Fruit fly (Drosophila melanogaster): ENCODE measurements around the gene CG11334.

The CG11334 gene

DNA sequence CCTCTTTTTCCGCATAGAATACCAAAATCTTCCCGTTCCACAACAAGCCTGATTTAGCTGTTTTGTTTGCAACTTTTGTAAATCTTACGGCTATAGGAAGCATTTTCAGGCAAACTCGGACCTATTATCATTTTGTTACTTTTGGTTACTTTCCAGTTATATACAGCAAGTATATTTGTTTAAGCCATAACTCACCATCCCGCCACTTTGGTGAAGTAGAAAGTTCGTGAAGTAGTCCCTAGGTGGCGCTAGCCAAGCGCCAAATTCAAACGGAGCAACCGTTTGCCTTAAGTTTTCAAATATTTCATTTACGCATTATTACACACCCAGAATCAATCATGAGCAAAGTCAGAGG is at the start of gene CG11334, which contains the start of gene CG11333:
TSS of gene CG11334 (minus strand) at position 26 of the 355 bp plus-strand sequence.
TSS of gene CG11333 (plus strand) at position 290 of the 355 bp plus-strand sequence.
- TF ChIP-seq noc (tag; optimal IDR thresholded peaks at IDR 0.05): no peak

DNA sequence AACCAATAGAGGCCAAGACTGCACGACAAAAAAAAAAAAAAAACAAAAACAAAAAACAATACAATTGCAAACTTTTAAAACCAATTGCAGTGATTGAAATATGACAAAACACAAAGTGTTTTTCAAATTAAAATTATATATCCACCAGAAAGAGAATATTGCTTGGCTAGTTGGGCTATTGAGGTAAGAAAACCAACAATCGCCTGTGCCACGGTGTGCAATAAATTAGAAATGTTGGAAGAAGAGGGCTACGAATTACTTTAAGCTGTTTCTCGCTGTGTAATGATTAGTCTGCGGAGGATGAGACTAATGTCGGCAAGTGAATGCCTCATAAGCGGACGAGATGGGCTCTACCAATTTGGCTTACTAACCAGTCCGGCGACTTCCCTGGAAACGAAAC is 49.2 kb upstream of the CG11334 start:
- TF ChIP-seq noc (tag; optimal IDR thresholded peaks at IDR 0.05): no peak

DNA sequence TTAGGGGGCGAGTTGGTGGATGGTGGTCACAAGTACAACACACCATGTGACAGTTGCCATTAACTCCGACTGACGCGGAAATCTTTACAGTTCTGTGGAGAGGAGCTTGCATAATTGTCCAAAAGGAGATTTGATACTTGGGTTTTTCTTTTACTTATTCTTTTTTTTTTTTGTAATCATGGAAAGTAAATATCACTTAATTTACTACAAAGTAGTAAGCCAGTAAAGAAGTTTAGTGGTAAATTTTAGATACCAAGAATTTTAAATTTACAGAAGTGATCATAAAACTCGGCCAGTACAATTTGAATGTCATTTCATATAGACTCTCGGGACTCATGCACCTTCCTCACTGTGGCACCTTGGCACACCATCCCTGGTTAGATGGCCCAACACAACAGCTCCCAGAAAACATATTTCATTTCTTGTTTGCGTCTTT is 42.4 kb upstream of the CG11334 start:
- TF ChIP-seq noc (tag; optimal IDR thresholded peaks at IDR 0.05): no peak

DNA sequence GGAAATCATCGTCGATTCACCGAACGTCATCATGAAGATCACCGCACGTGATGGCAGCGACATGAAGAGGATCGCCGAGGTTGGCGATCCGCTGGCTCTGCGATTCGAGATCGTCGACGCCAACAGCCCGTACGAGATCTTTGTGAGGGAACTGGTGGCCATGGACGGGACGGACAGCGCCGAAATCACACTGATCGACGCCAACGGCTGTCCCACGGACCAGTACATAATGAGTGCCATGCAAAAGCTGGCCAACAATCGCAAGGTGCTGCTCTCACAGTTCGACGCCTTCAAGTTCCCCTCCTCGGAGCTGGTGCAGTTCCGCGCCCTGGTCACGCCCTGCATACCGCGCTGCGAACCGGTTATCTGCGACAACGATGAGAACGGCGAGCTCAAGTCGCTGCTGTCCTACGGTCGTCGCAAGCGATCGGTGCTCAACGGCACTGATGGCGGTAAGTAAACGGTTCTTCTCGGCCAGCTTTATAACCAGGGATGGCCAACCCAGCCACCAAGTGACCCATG is 42.0 kb upstream of the CG11334 start:
- no peak for TF ChIP-seq noc (tag; optimal IDR thresholded peaks at IDR 0.05)

DNA sequence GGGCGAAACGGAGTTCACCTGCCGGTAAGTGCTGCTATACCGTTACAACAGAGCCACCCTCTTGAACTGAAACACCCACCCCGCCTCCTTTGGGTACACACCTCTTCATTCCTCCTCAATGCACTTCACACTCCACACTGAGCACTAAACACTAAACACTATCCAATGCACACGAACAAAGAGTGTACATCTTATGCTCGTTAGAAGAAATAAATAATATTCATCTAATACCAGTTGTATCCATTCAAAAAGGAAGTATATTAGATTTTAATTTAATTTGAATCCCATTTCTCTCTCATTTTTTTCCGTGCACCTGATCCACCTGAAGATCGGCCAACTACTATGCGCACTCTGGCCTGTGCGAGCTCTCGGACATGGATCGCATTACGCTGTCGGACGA is 40.8 kb upstream of the CG11334 start:
- TF ChIP-seq noc (tag; optimal IDR thresholded peaks at IDR 0.05): no peak

DNA sequence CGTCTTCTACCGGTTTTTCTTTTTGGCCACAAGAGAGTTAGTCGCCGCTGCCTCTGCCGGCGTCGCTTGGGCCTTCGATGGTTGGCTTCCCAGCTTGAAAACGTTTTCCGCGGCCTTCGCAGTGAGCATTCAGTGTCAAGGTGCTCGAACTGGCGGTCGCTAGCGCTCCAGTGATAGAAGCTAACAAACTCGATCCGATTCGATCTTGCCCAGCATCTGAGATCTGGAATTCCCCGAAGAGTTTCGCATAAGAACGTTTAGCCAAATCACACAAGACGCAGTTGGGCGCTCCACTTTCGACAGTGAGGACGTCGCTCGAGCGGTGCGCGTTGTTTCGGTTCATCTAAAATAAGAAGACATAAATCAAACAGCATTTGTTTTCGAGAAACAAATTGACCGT is 36.3 kb upstream of the CG11334 start, which contains the start of gene mey:
TSS of gene mey (plus strand) at position 122 of the 400 bp plus-strand sequence.
- no peak for TF ChIP-seq noc (tag; optimal IDR thresholded peaks at IDR 0.05)

DNA sequence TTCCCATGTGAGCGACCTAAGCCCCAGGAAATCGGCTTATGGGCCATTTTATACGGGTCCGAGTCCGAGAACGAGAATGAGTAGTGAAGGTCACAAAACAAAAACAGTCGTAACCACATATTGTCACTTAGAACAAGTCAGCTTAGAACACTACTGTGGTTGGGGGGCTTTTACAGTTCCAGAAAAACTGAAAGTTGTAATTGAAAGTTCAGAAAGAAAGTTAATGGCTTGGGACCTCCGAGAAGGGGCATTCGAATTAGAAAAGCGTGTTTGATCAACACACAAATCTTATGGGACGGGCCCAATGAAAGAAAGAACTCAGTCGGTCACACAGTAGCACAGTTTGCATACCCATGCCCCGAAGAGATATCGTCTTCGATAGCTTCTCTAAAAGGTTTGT is 20.2 kb upstream of the CG11334 start:
- TF ChIP-seq noc (tag; optimal IDR thresholded peaks at IDR 0.05): no peak

DNA sequence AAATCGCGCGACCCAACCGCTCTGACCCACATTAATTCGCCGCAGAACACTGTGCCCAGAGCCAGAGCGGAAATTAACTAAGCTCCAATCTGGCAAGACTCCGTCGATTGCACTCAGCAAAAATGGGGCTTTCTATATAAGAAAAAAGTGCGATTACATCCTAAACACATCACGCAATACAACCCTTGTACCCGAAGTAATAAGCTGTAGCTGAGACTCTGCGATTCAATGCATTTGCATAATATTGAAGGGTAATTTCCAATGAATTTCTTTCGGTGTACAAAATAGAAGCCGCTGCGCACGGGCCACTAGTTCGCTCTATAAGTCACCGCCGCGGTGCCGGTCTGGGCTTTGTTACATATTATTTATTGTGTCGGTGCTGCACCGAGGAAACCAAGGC is 19.3 kb upstream of the CG11334 start:
- no peak for TF ChIP-seq noc (tag; optimal IDR thresholded peaks at IDR 0.05)

DNA sequence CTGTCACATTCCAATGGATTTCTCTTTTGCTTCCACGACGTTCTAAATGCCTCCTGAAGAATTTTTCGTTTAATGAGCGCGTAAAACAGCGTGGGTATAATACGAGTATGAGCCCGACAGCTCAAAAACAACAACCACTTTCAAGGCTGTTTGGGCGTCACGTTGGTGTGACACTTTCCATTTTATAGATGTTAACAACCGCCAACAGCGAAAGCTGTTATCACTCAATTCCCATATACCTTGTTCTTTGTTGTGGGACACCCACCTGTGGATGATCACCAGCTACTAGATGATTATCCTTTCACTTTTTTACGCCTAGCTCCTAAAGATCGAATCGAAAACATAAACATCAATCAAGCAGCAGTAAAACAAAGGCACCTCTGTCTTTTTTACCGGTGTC is 14.3 kb upstream of the CG11334 start:
- no peak for TF ChIP-seq noc (tag; optimal IDR thresholded peaks at IDR 0.05)

DNA sequence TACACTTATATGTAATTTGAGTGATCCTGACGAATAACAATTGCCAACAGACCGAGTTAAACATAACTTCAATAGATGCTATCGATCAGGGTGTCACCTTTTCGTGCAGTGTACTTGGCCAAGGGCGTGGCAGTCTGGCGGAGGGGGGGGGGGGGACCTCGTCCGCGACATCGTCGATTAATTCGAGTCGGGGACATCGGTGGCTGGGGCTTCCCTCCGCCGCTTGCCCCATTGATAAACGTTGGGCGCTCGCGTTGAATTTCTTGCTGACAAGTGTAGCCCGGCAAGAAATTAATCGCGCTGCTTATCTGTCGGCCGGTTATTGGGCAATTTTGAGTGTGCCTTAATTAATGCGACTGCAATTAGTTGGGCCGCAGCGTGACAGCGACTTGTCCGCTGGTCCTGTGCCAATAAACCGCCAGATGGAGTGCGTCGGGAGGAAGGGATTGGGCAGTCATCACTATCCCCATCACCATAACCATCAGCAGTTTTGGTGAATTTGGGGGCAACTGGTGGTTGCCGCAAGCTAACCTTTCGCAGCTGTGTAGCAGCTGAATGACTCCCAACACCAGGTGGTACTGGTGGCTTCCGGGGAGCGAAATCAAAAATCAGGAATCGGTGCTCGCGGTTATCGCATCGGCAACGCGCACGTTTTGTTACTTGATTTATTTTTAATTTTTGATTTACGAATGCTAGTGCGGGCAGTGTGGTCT is 382 bp downstream of the CG11334 start:
- no peak for TF ChIP-seq noc (tag; optimal IDR thresholded peaks at IDR 0.05)

DNA sequence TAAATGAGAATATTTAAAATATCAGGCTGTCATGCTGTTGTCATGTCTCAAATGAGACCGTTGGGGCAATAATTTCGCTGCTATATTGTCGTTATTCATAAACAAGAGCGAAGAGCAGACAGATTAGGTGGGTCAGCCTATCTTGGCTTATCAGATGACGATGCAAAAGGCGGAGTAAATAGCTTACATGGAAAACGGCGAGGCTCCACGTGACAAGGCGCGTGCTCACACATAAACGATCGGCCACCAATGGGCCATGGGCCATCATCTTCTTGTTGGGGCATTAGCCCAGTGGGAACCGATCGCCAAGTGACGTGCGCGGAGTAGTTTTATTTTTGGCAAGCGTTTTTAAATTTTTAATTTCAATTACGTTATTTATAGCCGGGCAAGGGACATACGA is 1.6 kb downstream of the CG11334 start:
- peak; percentile 14 for TF ChIP-seq noc (tag; optimal IDR thresholded peaks at IDR 0.05)

DNA sequence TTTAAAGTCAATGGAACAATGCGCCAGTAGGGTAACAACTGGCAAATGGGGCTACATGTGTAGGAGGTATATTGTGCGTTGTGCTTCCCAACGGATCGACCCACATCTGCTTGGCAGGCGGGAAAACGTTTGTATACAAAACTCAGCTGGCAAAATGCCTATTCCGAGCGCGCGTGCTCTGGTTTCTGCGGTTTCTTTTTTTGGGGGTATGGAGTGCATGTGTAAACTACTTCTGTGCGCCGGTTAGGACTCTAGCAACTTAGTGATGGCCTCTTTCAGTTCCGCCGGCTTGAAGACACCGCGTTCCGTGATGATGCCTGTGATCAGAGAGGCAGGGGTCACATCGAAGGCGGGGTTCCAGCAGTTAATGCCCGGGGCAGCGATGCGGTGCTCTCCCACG is 3.1 kb downstream of the CG11334 start, which contains the start of gene Loxl1:
TSS of gene Loxl1 (minus strand) at position 101 of the 400 bp plus-strand sequence.
- no peak for TF ChIP-seq noc (tag; optimal IDR thresholded peaks at IDR 0.05)

DNA sequence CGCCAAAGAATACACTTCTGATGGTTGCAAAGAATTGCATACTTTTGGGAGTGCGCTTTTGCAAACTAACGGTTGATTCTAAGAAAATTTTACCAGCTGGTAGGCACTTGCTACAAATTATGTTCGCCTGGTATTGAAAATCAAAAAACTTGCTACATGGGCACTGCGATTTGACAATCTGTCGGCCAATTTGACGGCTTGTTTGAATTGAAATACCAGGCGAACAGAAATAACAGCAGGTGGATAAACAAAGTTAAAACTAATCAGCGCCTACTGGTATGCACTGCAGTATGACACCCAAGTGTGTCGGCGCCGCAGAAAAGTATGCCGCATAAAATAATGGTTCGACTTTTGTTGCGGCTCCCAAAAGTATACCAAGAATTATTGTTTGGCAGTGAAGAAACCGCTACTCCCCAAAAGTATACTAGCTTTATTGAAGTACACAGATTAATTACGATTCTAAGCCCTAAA is 4.8 kb downstream of the CG11334 start:
- TF ChIP-seq noc (tag; optimal IDR thresholded peaks at IDR 0.05): no peak

DNA sequence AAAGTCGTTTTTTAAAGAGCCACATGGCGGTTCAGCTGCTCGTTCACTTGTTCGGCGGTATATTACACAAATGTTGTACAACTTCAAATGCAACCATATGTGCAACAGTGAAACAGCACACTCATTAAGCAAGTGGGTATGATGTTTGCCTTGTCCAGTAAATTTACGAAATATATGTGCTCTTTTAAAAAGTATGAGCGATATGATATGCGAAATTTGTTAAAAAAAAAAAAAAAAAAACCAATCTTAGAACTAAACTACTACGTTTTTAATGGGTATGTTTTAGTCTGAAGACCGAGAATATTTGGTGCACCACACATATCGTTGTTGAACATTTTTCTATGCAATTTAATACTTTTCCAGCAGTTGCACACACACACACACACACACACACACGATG is 19.4 kb downstream of the CG11334 start:
- no peak for TF ChIP-seq noc (tag; optimal IDR thresholded peaks at IDR 0.05)

DNA sequence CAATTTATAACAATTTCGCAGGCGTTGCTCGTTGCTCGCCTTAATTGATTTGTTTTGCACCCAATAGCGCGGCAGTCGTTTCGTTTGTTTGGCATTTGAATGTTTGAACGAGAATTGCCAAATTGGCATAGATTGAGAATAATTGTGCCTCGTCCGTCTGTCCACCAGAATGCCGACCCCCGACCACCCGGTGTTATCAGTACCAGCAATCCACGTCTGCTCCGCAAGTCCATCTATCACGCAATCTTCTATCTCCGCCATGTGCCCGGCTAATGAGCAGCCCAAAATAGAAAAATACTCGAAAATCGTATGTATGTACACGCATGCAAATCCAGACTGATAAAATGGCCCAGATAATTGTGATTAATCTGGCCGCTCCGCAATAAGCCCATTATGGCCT is 19.8 kb downstream of the CG11334 start:
- peak; percentile 55 for TF ChIP-seq noc (tag; optimal IDR thresholded peaks at IDR 0.05)

DNA sequence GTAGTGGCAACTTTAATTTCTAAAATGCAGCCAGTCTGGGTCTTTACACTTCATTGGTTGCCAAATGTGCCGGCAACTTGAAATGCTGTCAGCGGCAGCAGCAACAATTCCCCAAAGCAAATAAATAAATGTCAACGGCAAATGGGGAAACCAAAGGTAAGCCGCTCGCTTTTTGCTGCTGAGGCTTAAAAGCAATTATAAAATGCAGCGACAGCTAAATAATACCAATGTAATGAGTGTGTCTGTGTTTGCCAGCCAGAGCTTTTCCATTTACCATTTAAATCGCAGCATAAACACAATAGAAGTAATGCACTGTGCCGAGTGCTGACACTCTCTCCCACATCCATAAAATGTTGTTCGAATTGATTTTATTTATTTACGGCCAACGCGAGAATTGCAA is 22.3 kb downstream of the CG11334 start:
- no peak for TF ChIP-seq noc (tag; optimal IDR thresholded peaks at IDR 0.05)

DNA sequence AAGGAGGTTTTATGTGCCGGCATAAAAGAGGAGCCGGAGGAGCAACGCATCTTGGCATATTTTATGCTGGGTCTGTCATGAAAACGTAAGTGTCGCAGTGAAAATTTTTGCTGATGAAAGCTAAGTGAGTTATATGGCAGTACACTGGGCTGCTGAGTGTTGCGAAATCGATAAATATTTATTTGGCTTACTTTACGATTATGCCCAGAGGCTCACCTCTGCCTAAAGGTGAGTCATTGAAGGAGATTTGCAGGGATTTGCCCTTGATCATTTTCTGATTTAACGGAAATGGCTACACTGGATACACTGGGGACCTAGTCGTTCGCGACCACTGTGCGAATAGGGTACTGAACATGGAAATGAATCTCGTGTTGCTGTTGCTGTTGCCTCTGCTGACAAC is 22.9 kb downstream of the CG11334 start:
- TF ChIP-seq noc (tag; optimal IDR thresholded peaks at IDR 0.05): no peak
